Fruit fly (Drosophila melanogaster) whole organism: ENCODE data around the gene ETHR.
A peak's percentile ranks its signal among the peaks of the same experiment; 100 is the strongest.

Experiments used
- CG8478 ChIP-seq: fragments of >200 bp; optimal IDR thresholded peaks from 2 replicates; lab custom pipeline; 2018; ENCODE audit warnings: inconsistent platforms
- pan ChIP-seq: fragments of >200 bp; optimal IDR thresholded peaks from 2 replicates; lab custom pipeline; 2017

DNA sequence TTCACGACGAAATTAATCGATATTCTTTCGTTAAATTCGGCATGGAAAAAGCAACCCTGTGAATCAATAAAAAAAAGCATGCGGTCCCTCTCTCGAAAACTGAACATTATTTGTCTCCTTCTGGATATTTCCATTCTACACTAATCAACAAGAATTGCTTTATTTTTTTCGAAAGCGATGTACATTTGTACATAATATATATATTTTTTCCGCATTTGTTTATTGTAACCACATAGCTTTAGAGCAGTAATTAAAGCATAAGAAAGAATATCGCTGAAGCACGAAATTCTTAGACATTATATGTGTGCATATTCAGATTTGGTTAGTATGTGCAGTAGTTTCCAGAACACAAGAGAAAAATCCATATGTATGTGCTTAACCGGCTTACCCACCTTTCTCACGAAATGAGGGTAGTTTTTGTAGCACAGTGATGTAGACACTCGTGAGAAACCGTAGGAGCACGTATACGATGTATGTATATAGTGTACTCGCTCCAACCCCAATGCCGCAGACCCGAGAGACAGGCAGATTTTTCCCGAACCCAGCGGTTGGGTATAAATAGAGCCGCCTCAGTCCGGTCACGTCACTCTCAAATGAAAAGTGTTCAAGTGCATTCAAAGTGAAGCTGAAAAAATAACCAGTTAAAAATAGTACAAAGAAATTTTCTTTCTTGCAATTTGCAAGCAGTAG lies 49.4 kb downstream of the ETHR start:
- TF ChIP-seq pan (lab: Kevin White, UChicago) (no peak), CG8478 (lab: Kevin White, UChicago) (peak; percentile 16)
